Worm (Caenorhabditis elegans): ENCODE results near the gene acbp-3.

DNA sequence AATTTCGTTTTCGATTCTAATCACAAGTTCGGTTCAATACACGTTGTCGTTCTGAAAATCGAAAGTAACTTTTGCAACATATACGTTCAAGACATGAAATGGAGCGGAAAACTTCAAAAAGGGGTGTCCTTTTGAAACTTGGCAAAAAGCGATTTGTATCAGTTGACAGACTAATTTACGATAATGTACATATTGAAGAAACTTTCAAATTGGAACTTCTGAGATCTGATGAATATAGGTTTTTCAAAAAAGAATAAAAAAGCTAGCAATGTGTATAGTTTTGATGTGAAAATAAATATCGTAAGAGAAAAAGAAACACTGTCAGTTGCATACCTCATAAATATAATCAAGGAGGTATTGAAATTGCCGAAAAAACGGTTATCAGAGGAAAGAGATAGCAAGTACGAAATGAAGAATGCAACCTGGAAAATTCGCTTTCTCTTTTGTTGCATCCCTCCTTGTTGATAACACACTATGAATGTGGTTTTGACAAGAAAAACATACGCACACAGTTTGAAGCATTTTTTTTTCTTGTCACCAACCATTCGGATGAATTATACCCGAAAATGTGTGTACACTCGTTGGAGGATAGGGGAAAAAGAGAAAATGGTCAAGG, 26.0 kb downstream of the acbp-3 start, which contains the start of gene dgn-1:
- no peak for TF ChIP-seq him-1 (tag; optimal IDR thresholded peaks at IDR 0.05)
- TF ChIP-seq dao-5 (tag; optimal IDR thresholded peaks at IDR 0.05): no peak

All from whole organism, L4/young adult.